Fruit fly (Drosophila melanogaster): ENCODE measurements around the gene Msp300.

Gene Msp300

DNA sequence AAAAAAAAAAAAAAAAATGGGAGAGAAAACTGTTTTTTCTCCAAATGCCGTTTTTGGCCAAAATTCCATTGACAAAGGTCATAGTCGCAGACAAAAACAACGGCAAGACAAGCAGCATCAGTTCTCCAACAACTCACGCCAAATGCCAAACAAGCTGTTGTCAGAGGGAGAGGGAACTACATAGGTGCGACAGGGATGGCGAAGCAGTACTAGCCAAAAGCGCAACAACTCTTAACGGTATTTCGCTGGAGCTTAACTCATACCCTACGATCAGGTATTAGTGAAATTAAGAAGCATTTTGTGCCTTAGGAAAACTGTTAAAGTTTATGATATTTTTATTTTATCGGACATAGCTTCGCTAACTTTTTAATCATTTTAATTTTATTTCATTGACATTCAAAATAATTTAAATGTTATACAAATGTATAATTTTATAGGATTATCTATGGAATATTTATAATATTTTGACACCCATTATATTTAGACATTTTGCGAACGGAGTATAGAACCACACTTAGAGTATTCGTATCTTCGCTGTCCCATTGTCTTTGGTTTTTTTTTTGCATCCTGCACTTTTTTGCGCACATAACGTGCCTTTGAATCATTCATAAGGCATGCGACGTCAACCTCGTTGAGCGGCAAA, 20.3 kb upstream of the Msp300 start (continued):
- TF ChIP-seq ttk (GFP tag; IDR thresholded peaks at IDR 0.05) (no peak), Fer1 (GFP tag; optimal IDR thresholded peaks at IDR 0.05) (peak; percentile 14), CG10209 (GFP tag; optimal IDR thresholded peaks at IDR 0.05) (peak; percentile 4), CG17359 (tag; optimal IDR thresholded peaks at IDR 0.05) (peak; percentile 20), sna (GFP tag; IDR thresholded peaks at IDR 0.05; ENCODE audit: partially characterized antibody) (no peak)

DNA sequence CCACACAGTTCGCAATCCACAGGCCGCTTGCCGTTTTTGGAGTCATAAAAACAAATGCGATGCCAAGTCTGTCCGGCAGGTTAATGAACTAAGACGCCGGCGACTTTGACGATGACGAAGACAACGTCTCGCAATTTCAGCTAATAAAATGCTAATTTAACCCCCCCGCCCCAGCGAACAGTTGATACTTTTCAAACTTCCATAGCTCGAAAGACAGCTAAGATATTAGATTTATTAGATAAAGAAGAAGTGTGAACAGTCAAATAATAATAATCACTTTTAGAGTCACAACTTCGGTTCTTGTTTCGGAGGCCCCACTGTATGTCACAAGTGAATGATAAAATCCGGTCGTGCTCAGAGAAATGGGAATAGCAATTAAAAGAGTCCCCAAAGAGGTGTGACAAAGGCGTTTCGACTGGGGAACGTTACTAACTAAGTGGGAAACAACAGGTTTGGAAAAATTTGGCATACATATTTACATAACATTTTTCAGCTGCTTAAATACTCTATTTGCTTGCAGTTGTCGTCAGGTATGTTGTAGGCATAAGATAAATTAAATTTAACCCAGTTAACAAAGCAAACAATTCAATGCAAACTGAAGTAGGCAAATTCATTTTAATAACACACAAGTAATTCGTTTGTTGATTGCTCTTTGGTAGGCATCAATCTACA, 16.0 kb upstream of the Msp300 start:
- TF ChIP-seq gem (tag; optimal IDR thresholded peaks at IDR 0.05) (peak; percentile 26), Hmr (GFP tag; optimal IDR thresholded peaks at IDR 0.05) (peak; percentile 74), p53 (GFP tag; optimal IDR thresholded peaks at IDR 0.05) (no peak), ATbp (GFP tag; optimal IDR thresholded peaks at IDR 0.05) (peak; percentile 68), CG12299 (tag; optimal IDR thresholded peaks at IDR 0.05) (no peak), CG18619 (GFP tag; optimal IDR thresholded peaks at IDR 0.05) (peak; percentile 6), CG11247 (GFP tag; IDR thresholded peaks at IDR 0.05) (no peak), CG7372 (GFP tag; IDR thresholded peaks at IDR 0.05) (no peak), CG12942 (GFP tag; optimal IDR thresholded peaks at IDR 0.05) (no peak), Trl (optimal IDR thresholded peaks at IDR 0.05) (no peak), Trl (GFP tag; optimal IDR thresholded peaks at IDR 0.05) (no peak), CG7786 (GFP tag; optimal IDR thresholded peaks at IDR 0.05) (peak; percentile 8), CG33557 (GFP tag; optimal IDR thresholded peaks at IDR 0.05) (no peak), lilli (GFP tag; optimal IDR thresholded peaks at IDR 0.05) (peak; percentile 32), Med (GFP tag) (peak; percentile 55), CG13424 (tag; optimal IDR thresholded peaks at IDR 0.05) (no peak), Rfx (GFP tag; IDR thresholded peaks at IDR 0.05) (0 out of 2 replicates have a peak, but pooled peaks have one; percentile 34), dysf (GFP tag; IDR thresholded peaks at IDR 0.05) (peak; percentile 18; the same call in 1 of the 3 replicates), Dek (tag; optimal IDR thresholded peaks at IDR 0.05) (no peak), CG3065 (GFP tag; optimal IDR thresholded peaks at IDR 0.05) (no peak), Usf (GFP tag; optimal IDR thresholded peaks at IDR 0.05) (no peak), row (GFP tag; IDR thresholded peaks at IDR 0.05) (0 out of 3 replicates have a peak, but pooled peaks have one; percentile 30), sens (GFP tag) (peak; percentile 80), Fer3 (tag; optimal IDR thresholded peaks at IDR 0.05) (no peak), PHDP (tag; optimal IDR thresholded peaks at IDR 0.05) (peak; percentile 19), Sry-β (GFP tag; optimal IDR thresholded peaks at IDR 0.05) (no peak), vvl (GFP tag; IDR thresholded peaks at IDR 0.05) (peak; percentile 70), nerfin-2 (GFP tag; IDR thresholded peaks at IDR 0.05; ENCODE audit: partially characterized antibody) (no peak), grau (tag; optimal IDR thresholded peaks at IDR 0.05) (peak; percentile 62), CG14860 (GFP tag; IDR thresholded peaks at IDR 0.05; ENCODE audit: partially characterized antibody) (0 out of 3 replicates have a peak, but pooled peaks have one; percentile 27), CG2120 (GFP tag; optimal IDR thresholded peaks at IDR 0.05) (peak; percentile 44), CHES-1-like (GFP tag; optimal IDR thresholded peaks at IDR 0.05) (peak; percentile 20), CG2678 (tag; optimal IDR thresholded peaks at IDR 0.05) (peak; percentile 3), Dip3 (GFP tag; optimal IDR thresholded peaks at IDR 0.05) (peak; percentile 45), CG9932 (GFP tag; IDR thresholded peaks at IDR 0.05) (peak; percentile 48; the same call in 1 of the 2 replicates), ftz-f1 (GFP tag; optimal IDR thresholded peaks at IDR 0.05) (no peak), Hr51 (GFP tag; optimal IDR thresholded peaks at IDR 0.05) (peak in 1 of 2 experiments; percentile 21), Hand (GFP tag; optimal IDR thresholded peaks at IDR 0.05) (peak; percentile 10), CG7839 (tag; optimal IDR thresholded peaks at IDR 0.05) (no peak), ap (GFP tag; IDR thresholded peaks at IDR 0.05) (peak; percentile 17; the same call in 1 of the 2 replicates), otp (GFP tag; IDR thresholded peaks at IDR 0.05) (0 out of 3 replicates have a peak, but pooled peaks have one; percentile 23), eve (GFP tag; optimal IDR thresholded peaks at IDR 0.05) (peak in 1 of 2 experiments; percentile 46)

All from whole organism, embryonic.